Worm (Caenorhabditis elegans): ENCODE data around the gene W06D11.3.

Gene W06D11.3

ce11 chrX:12256594-12257048 lies 41.9 kb upstream of the W06D11.3 start, which contains the start of gene E01G6.2 (continued):
- no peak for TF ChIP-seq ama-1 (optimal IDR thresholded peaks at IDR 0.05)
- TF ChIP-seq hlh-11 (tag; optimal IDR thresholded peaks at IDR 0.05): no peak
- no peak for TF ChIP-seq nhr-28 (tag; optimal IDR thresholded peaks at IDR 0.05)
- TF ChIP-seq snpc-4 (tag; optimal IDR thresholded peaks at IDR 0.05): no peak

ce11 chrX:12260381-12260931 lies 38.0 kb upstream of the W06D11.3 start, which contains the start of gene E01G6.1:
Gene E01G6.1, plus strand, starts transcription at chrX:12260881.
- no peak for TF ChIP-seq lin-39 (tag; optimal IDR thresholded peaks at IDR 0.05)
- no peak for TF ChIP-seq dve-1 (tag; optimal IDR thresholded peaks at IDR 0.05; ENCODE audit: insufficient read depth)
- TF ChIP-seq nhr-77 (tag; optimal IDR thresholded peaks at IDR 0.05): no peak
- no peak for TF ChIP-seq T20F7.1 (GFP tag; optimal IDR thresholded peaks at IDR 0.05)
- TF ChIP-seq set-16 (GFP tag; IDR thresholded peaks at IDR 0.05): peak; percentile 93
- TF ChIP-seq dmd-8 (GFP tag; IDR thresholded peaks at IDR 0.05): 0 out of 2 replicates have a peak, but pooled peaks have one; percentile 37
- no peak for TF ChIP-seq D1046.2 (GFP tag; IDR thresholded peaks at IDR 0.05)
- no peak for TF ChIP-seq attf-4 (tag; optimal IDR thresholded peaks at IDR 0.05)

- TF ChIP-seq nhr-237 (tag; optimal IDR thresholded peaks at IDR 0.05) (no peak), lin-39 (tag; optimal IDR thresholded peaks at IDR 0.05) (no peak), aha-1 (tag) (no peak), F10B5.3 (tag; optimal IDR thresholded peaks at IDR 0.05) (no peak)
These were observed 27.6 kb upstream of the W06D11.3 start, which contains the start of gene otpl-8 for ce11 chrX:12270841-12271240. Gene otpl-8, minus strand, starts transcription at chrX:12270941.

- TF ChIP-seq lsy-2 (tag; optimal IDR thresholded peaks at IDR 0.05) (no peak), pqm-1 (tag; optimal IDR thresholded peaks at IDR 0.05) (no peak), hmg-1.1 (GFP tag; IDR thresholded peaks at IDR 0.05) (no peak), ceh-28 (tag; optimal IDR thresholded peaks at IDR 0.05) (no peak), rbr-2 (tag; optimal IDR thresholded peaks at IDR 0.05) (no peak)
These were observed 24.6 kb upstream of the W06D11.3 start, which contains the start of gene H19J13.2 for ce11 chrX:12273870-12274269. Gene H19J13.2, minus strand, starts transcription at chrX:12273970.

ce11 chrX:12275577-12275976 lies 22.9 kb upstream of the W06D11.3 start, which contains the start of gene C04B4.6:
Gene C04B4.6, minus strand, starts transcription at chrX:12275677.
- no peak for TF ChIP-seq mdt-29 (GFP tag; IDR thresholded peaks at IDR 0.05)
- TF ChIP-seq mdl-1 (tag; optimal IDR thresholded peaks at IDR 0.05): no peak
- TF ChIP-seq lsy-2 (tag; optimal IDR thresholded peaks at IDR 0.05): no peak
- no peak for TF ChIP-seq fos-1 (tag; optimal IDR thresholded peaks at IDR 0.05)
- TF ChIP-seq unc-39 (tag; optimal IDR thresholded peaks at IDR 0.05): no peak
- no peak for TF ChIP-seq spr-3 (GFP tag; optimal IDR thresholded peaks at IDR 0.05)
- TF ChIP-seq ZK337.2 (GFP tag; IDR thresholded peaks at IDR 0.05): no peak
- no peak for TF ChIP-seq unc-62 (GFP tag; optimal IDR thresholded peaks at IDR 0.05 in 1 of 2)
- no peak for TF ChIP-seq unc-62 (tag; optimal IDR thresholded peaks at IDR 0.05)
- no peak for TF ChIP-seq hmg-1.1 (GFP tag; IDR thresholded peaks at IDR 0.05)
- TF ChIP-seq hlh-11 (tag; optimal IDR thresholded peaks at IDR 0.05): no peak
- no peak for TF ChIP-seq ztf-11 (tag; optimal IDR thresholded peaks at IDR 0.05)
- no peak for TF ChIP-seq mxl-2 (GFP tag; conservative IDR thresholded peaks at IDR 0.05)
- TF ChIP-seq pha-4 (GFP tag; IDR thresholded peaks at IDR 0.05): no peak
- TF ChIP-seq pha-4 (tag; optimal IDR thresholded peaks at IDR 0.05): no peak
- no peak for TF ChIP-seq dpl-1 (GFP tag; optimal IDR thresholded peaks at IDR 0.05)
- no peak for TF ChIP-seq unc-130 (GFP tag; optimal IDR thresholded peaks at IDR 0.05)
- no peak for TF ChIP-seq F26F4.8 (GFP tag; conservative IDR thresholded peaks at IDR 0.05)
- TF ChIP-seq F10B5.3 (tag; optimal IDR thresholded peaks at IDR 0.05): no peak
- no peak for TF ChIP-seq ztf-7 (tag; optimal IDR thresholded peaks at IDR 0.05)
- no peak for TF ChIP-seq ceh-44 (GFP tag; IDR thresholded peaks at IDR 0.05)
